Worm (Caenorhabditis elegans): ENCODE measurements around the gene ref-2.

ref-2 gene

DNA sequence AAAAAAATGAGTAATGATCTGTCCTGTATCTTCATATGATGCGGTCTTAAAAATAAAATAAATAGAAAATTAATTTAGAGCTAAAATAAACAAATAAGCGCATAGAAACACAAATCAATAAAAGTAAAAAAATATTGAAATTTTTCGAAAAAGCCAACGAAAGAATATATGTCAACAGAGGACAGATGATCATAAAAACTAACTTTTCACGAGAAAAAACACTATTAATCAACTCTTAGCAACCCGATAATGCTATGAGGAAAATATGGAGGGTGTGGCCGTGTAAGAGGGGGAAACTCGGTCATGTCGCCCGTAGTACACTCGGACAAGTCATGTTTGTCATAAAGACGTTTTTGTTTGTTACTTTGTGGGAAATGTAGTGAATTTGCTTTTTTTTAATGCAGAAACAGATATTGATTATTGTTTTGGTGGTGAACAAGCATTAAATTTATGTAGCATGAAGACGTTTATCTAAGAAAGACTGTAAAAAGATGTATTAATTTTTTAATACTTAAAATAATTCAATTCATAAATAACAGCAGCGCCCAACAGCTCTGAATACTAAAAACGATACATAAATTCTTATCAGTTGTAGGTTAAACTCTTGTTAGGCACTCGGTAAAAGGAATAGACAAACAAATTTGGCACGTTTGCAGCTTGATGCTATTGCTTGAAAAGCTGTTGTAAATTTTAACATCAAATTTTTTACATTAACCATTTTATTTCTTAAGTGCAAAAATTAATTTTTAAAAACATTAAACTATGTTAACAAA, 54.4 kb downstream of the ref-2 start, which contains the start of gene adm-4:
Gene adm-4, minus strand, starts transcription at position 51 of the 773 bp plus-strand sequence.
- no peak for TF ChIP-seq T22C8.4 (GFP tag; IDR thresholded peaks at IDR 0.05)
- TF ChIP-seq ztf-23 (GFP tag; IDR thresholded peaks at IDR 0.05), result 0 out of 2 replicates have a peak, but pooled peaks have one; percentile 16
- TF ChIP-seq ref-1 (GFP tag; conservative IDR thresholded peaks at IDR 0.05), result no peak
- peak; percentile 9 for TF ChIP-seq cog-1 (tag; optimal IDR thresholded peaks at IDR 0.05)
- TF ChIP-seq med-1 (GFP tag; optimal IDR thresholded peaks at IDR 0.05; ENCODE audit: insufficient read depth), result no peak
